Worm (Caenorhabditis elegans) whole organism, young adult: ENCODE results near the gene T02H6.8.

Experiments
- B0019.2 ChIP-seq: fragments of 200-800 bp; sonication (Bioruptor generic); conservative IDR thresholded peaks from 2 replicates; pipeline ENCODE4 v1.3.6; 2022; ENCODE audit warnings: missing genetic modification reagents, missing genetic modification characterization, missing compliant biosample characterization
- B0261.1 ChIP-seq: sonication (generic microtip); optimal IDR thresholded peaks from 2 replicates; lab custom pipeline; 2016; ENCODE audit warnings: mild to moderate bottlenecking, missing genetic modification characterization, moderate library complexity, missing compliant biosample characterization
- C17E4.6 ChIP-seq: fragments of 200-800 bp; sonication (Bioruptor generic); IDR thresholded peaks from 2 replicates; pipeline ENCODE4 v1.3.6; 2022; ENCODE audit warnings: missing genetic modification reagents, missing genetic modification characterization, missing compliant biosample characterization
- D2030.7 ChIP-seq: fragments of 200-800 bp; sonication (Bioruptor generic); IDR thresholded peaks from 2 replicates; pipeline ENCODE4 v1.3.6; 2022; ENCODE audit warnings: missing genetic modification reagents, missing genetic modification characterization, missing compliant biosample characterization
- F33H1.4 ChIP-seq: fragments of 200-800 bp; sonication (Bioruptor generic); IDR thresholded peaks from 2 replicates; pipeline ENCODE4 v1.3.6; 2022; ENCODE audit warnings: missing genetic modification reagents, missing genetic modification characterization, missing compliant biosample characterization
- F37B4.10 ChIP-seq: fragments of 200-800 bp; sonication (Bioruptor generic); IDR thresholded peaks from 2 replicates; pipeline ENCODE4 v1.3.6; 2022; ENCODE audit warnings: missing genetic modification characterization, missing compliant biosample characterization
- F52B5.7 ChIP-seq: sonication (generic microtip); optimal IDR thresholded peaks from 2 replicates; lab custom pipeline; 2016; ENCODE audit warnings: mild to moderate bottlenecking, missing genetic modification characterization, missing compliant biosample characterization
- K11D2.4 ChIP-seq: fragments of 200-800 bp; sonication (Bioruptor generic); IDR thresholded peaks from 2 replicates; pipeline ENCODE4 v1.3.6; 2022; ENCODE audit warnings: missing genetic modification reagents, missing genetic modification characterization, missing compliant biosample characterization
- Y53F4B.3 ChIP-seq: fragments of 200-800 bp; sonication (Bioruptor generic); IDR thresholded peaks from 2 replicates; pipeline ENCODE4 v1.3.6; 2022; ENCODE audit warnings: missing genetic modification reagents, missing genetic modification characterization, missing compliant biosample characterization
- Y67H2A.10 ChIP-seq: fragments of 200-800 bp; sonication (Bioruptor generic); conservative IDR thresholded peaks from 2 replicates; pipeline ENCODE4 v1.3.6; 2022; ENCODE audit warnings: missing genetic modification reagents, missing genetic modification characterization, missing compliant biosample characterization
- Y79H2A.3 ChIP-seq: fragments of 200-800 bp; sonication (Bioruptor generic); conservative IDR thresholded peaks from 2 replicates; pipeline ENCODE4 v1.3.6; 2022; ENCODE audit warnings: missing genetic modification reagents, missing genetic modification characterization, missing compliant biosample characterization
- aptf-2 ChIP-seq: fragments of 200-800 bp; sonication (Bioruptor generic); conservative IDR thresholded peaks from 2 replicates; pipeline ENCODE4 v1.3.6; 2022; ENCODE audit warnings: missing genetic modification reagents, missing genetic modification characterization, missing compliant biosample characterization
- aptf-3 ChIP-seq: fragments of 200-800 bp; sonication (Bioruptor generic); IDR thresholded peaks from 2 replicates; pipeline ENCODE4 v1.3.6; 2022; ENCODE audit warnings: missing genetic modification characterization, missing compliant biosample characterization
- athp-1 ChIP-seq: sonication (generic microtip); optimal IDR thresholded peaks from 2 replicates; lab custom pipeline; 2017; ENCODE audit warnings: mild to moderate bottlenecking, missing genetic modification characterization, missing compliant biosample characterization
- attf-3 ChIP-seq: fragments of 200-800 bp; sonication (Bioruptor generic); conservative IDR thresholded peaks from 2 replicates; pipeline ENCODE4 v1.3.6; 2022; ENCODE audit warnings: missing genetic modification reagents, missing genetic modification characterization, missing compliant biosample characterization
- attf-6 ChIP-seq: fragments of 200-800 bp; sonication (Bioruptor generic); IDR thresholded peaks from 2 replicates; pipeline ENCODE4 v1.3.6; 2022; ENCODE audit warnings: missing genetic modification reagents, missing genetic modification characterization, missing compliant biosample characterization
- bed-1 ChIP-seq: fragments of 200-800 bp; sonication (Bioruptor generic); IDR thresholded peaks from 2 replicates; pipeline ENCODE4 v1.3.6; 2022; ENCODE audit warnings: missing genetic modification reagents, missing genetic modification characterization, missing compliant biosample characterization
- cebp-2 ChIP-seq: fragments of 200-800 bp; sonication (Bioruptor generic); IDR thresholded peaks from 2 replicates; pipeline ENCODE4 v1.3.6; 2022; ENCODE audit warnings: missing genetic modification characterization, missing compliant biosample characterization
- ceh-58 ChIP-seq: fragments of 200-800 bp; sonication (Bioruptor generic); IDR thresholded peaks from 2 replicates; pipeline ENCODE4 v1.3.6; 2022; ENCODE audit warnings: missing genetic modification characterization, missing compliant biosample characterization
- ceh-91 ChIP-seq: fragments of 200-800 bp; sonication (Bioruptor generic); IDR thresholded peaks from 2 replicates; pipeline ENCODE4 v1.3.6; 2022; ENCODE audit warnings: missing genetic modification reagents, missing genetic modification characterization, missing compliant biosample characterization
- dpff-1 ChIP-seq: sonication (generic microtip); optimal IDR thresholded peaks from 2 replicates; lab custom pipeline; 2017; ENCODE audit warnings: mild to moderate bottlenecking, missing genetic modification characterization, missing compliant biosample characterization
- dpl-1 ChIP-seq: fragments of 150-350 bp; optimal IDR thresholded peaks from 2 replicates; lab custom pipeline; 2014; ENCODE audit warnings: missing biosample characterization, missing genetic modification reagents, missing genetic modification characterization
- egl-18 ChIP-seq: fragments of 200-800 bp; sonication (Bioruptor generic); IDR thresholded peaks from 2 replicates; pipeline ENCODE4 v1.3.6; 2022; ENCODE audit warnings: missing genetic modification reagents, missing genetic modification characterization, missing compliant biosample characterization
- fkh-3 ChIP-seq: sonication (generic microtip); optimal IDR thresholded peaks from 2 replicates; lab custom pipeline; 2016; ENCODE audit warnings: mild to moderate bottlenecking, missing genetic modification characterization, missing compliant biosample characterization
- lin-26 ChIP-seq: fragments of 200-800 bp; sonication (Bioruptor generic); IDR thresholded peaks from 2 replicates; pipeline ENCODE4 v1.3.6; 2022; ENCODE audit warnings: missing genetic modification reagents, missing genetic modification characterization, missing compliant biosample characterization
- lir-1 ChIP-seq: fragments of 200-800 bp; sonication (Bioruptor generic); conservative IDR thresholded peaks from 2 replicates; pipeline ENCODE4 v1.3.6; 2022; ENCODE audit warnings: missing genetic modification reagents, missing genetic modification characterization, missing compliant biosample characterization
- madf-3 ChIP-seq: fragments of 200-800 bp; sonication (Bioruptor generic); IDR thresholded peaks from 2 replicates; pipeline ENCODE4 v1.3.6; 2022; ENCODE audit warnings: missing genetic modification reagents, missing genetic modification characterization, missing compliant biosample characterization
- madf-8 ChIP-seq: fragments of 200-800 bp; sonication (Bioruptor generic); conservative IDR thresholded peaks from 2 replicates; pipeline ENCODE4 v1.3.6; 2022; ENCODE audit warnings: missing genetic modification reagents, missing genetic modification characterization, missing compliant biosample characterization
- mel-28 ChIP-seq: sonication (generic microtip); optimal IDR thresholded peaks from 2 replicates; lab custom pipeline; 2016; ENCODE audit warnings: borderline replicate concordance, mild to moderate bottlenecking, missing genetic modification characterization, missing compliant biosample characterization
- nfya-1 ChIP-seq: sonication (generic microtip); optimal IDR thresholded peaks from 2 replicates; lab custom pipeline; 2017; ENCODE audit warnings: antibody characterized with exemption, missing compliant biosample characterization, missing genetic modification characterization, borderline replicate concordance; ENCODE audit not compliant: insufficient read depth
- nfyb-1 ChIP-seq: fragments of 200-800 bp; sonication (Bioruptor generic); IDR thresholded peaks from 2 replicates; pipeline ENCODE4 v1.3.6; 2022; ENCODE audit warnings: missing genetic modification reagents, missing genetic modification characterization, missing compliant biosample characterization
- nhr-120 ChIP-seq: fragments of 200-800 bp; sonication (Bioruptor generic); IDR thresholded peaks from 2 replicates; pipeline ENCODE4 v1.3.6; 2022; ENCODE audit warnings: missing genetic modification characterization, missing compliant biosample characterization
- nhr-80 ChIP-seq: sonication (generic microtip); optimal IDR thresholded peaks from 2 replicates; lab custom pipeline; 2016; ENCODE audit warnings: missing genetic modification characterization, missing compliant biosample characterization
- pbrm-1 ChIP-seq: fragments of 200-800 bp; sonication (Bioruptor generic); IDR thresholded peaks from 2 replicates; pipeline ENCODE4 v1.3.6; 2022; ENCODE audit warnings: missing genetic modification reagents, missing genetic modification characterization, missing compliant biosample characterization
- sea-2 ChIP-seq: fragments of 200-800 bp; sonication (Bioruptor generic); IDR thresholded peaks from 2 replicates; pipeline ENCODE4 v1.3.6; 2022; ENCODE audit warnings: missing genetic modification characterization, missing compliant biosample characterization
- snpc-3.4 ChIP-seq: sonication (generic microtip); optimal IDR thresholded peaks from 2 replicates; lab custom pipeline; 2017; ENCODE audit warnings: missing genetic modification characterization, mild to moderate bottlenecking, missing compliant biosample characterization, antibody characterized with exemption, moderate library complexity, missing genotype, missing genetic modification reagents
- tbx-9 ChIP-seq: sonication (generic microtip); optimal IDR thresholded peaks from 2 replicates; lab custom pipeline; 2016; ENCODE audit warnings: borderline replicate concordance, missing genetic modification characterization, inconsistent platforms, missing compliant biosample characterization
- tlf-1 ChIP-seq: fragments of 200-800 bp; sonication (Bioruptor generic); optimal IDR thresholded peaks from 2 replicates; lab custom pipeline; 2018; ENCODE audit warnings: mild to moderate bottlenecking, missing genetic modification characterization, missing compliant biosample characterization
- unc-130 ChIP-seq: sonication (generic microtip); optimal IDR thresholded peaks from 2 replicates; lab custom pipeline; 2016; ENCODE audit warnings: missing genetic modification reagents, missing genetic modification characterization, missing compliant biosample characterization
- unc-62 ChIP-seq: fragments of 150-350 bp; optimal IDR thresholded peaks from 2 replicates; lab custom pipeline; 2014; ENCODE audit warnings: missing biosample characterization, missing genetic modification reagents, missing genetic modification characterization
- xnd-1 ChIP-seq: sonication (generic microtip); optimal IDR thresholded peaks from 2 replicates; lab custom pipeline; 2016; ENCODE audit warnings: missing genotype, missing genetic modification reagents, missing genetic modification characterization, missing compliant biosample characterization
- ztf-18 ChIP-seq: sonication (generic microtip); optimal IDR thresholded peaks from 2 replicates; lab custom pipeline; 2016; ENCODE audit warnings: missing genotype, mild to moderate bottlenecking, missing genetic modification characterization, missing compliant biosample characterization
- ztf-25 ChIP-seq: fragments of 200-800 bp; sonication (Bioruptor generic); IDR thresholded peaks from 2 replicates; pipeline ENCODE4 v1.3.6; 2022; ENCODE audit warnings: missing genetic modification reagents, missing genetic modification characterization, missing compliant biosample characterization
- ztf-28 ChIP-seq: fragments of 200-800 bp; sonication (Bioruptor generic); IDR thresholded peaks from 2 replicates; pipeline ENCODE4 v1.3.6; 2022; ENCODE audit warnings: missing genetic modification reagents, missing genetic modification characterization, missing compliant biosample characterization
- ztf-6 ChIP-seq: fragments of 200-800 bp; sonication (Bioruptor generic); IDR thresholded peaks from 2 replicates; pipeline ENCODE4 v1.3.6; 2022; ENCODE audit warnings: missing genetic modification reagents, missing genetic modification characterization, missing compliant biosample characterization

The T02H6.8 gene

ce11 chrII:689749-690148 lies 9.1 kb downstream of the T02H6.8 start, which contains the start of gene T02H6.4:
T02H6.4 (plus strand) TSS chrII:690049.
- no peak for TF ChIP-seq cebp-2 (GFP tag; lab: Robert Waterston, UW)
- TF ChIP-seq unc-130 (GFP tag; lab: Kevin White, UChicago) = no peak
- no peak for TF ChIP-seq F52B5.7 (tag; lab: Kevin White, UChicago)
- TF ChIP-seq nfya-1 (tag; lab: Kevin White, UChicago) = no peak
- TF ChIP-seq aptf-2 (GFP tag; lab: Robert Waterston, UW) = no peak
- TF ChIP-seq xnd-1 = no peak
- no peak for TF ChIP-seq Y53F4B.3 (GFP tag; lab: Robert Waterston, UW)
- no peak for TF ChIP-seq Y67H2A.10 (GFP tag; lab: Robert Waterston, UW)
- TF ChIP-seq mel-28 (tag; lab: Kevin White, UChicago) = no peak
- no peak for TF ChIP-seq ztf-6 (GFP tag; lab: Robert Waterston, UW)
- TF ChIP-seq unc-62 (GFP tag; lab: Kevin White, UChicago) = no peak
- no peak for TF ChIP-seq F33H1.4
- TF ChIP-seq K11D2.4 (GFP tag; lab: Robert Waterston, UW) = no peak
- TF ChIP-seq dpff-1 (tag; lab: Kevin White, UChicago) = no peak
- no peak for TF ChIP-seq dpl-1 (GFP tag; lab: Kevin White, UChicago)
- TF ChIP-seq athp-1 = no peak
- TF ChIP-seq ztf-18 (tag; lab: Kevin White, UChicago) = no peak
- no peak for TF ChIP-seq snpc-3.4 (tag; lab: Kevin White, UChicago)
- TF ChIP-seq fkh-3 (tag; lab: Kevin White, UChicago) = no peak
- TF ChIP-seq tlf-1 = no peak

ce11 chrII:691550-691949 lies 10.9 kb downstream of the T02H6.8 start, which contains the start of gene T02H6.3:
T02H6.3 (plus strand) TSS chrII:691850.
- no peak for TF ChIP-seq ztf-25
- TF ChIP-seq nhr-80 = no peak
- no peak for TF ChIP-seq xnd-1
- no peak for TF ChIP-seq tbx-9
- TF ChIP-seq B0261.1 = no peak

DNA sequence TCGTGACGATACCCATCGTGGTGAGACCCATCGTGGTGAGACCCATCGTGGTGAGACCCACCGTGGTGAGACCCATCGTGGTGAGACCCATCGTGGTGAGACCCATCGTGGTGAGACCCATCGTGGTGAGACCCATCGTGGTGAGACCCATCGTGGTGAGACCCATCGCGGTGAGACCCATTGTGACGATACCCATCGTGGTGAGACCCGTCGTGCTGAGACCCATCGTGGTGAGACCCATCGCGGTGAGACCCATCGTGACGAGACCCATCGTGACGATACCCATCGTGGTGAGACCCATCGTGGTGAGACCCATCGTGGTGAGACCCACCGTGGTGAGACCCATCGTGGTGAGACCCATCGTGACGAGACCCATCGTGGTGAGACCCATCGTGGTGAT lies 14.4 kb downstream of the T02H6.8 start:
- TF ChIP-seq ztf-28 (peak; percentile 86), nfyb-1 (GFP tag; lab: Robert Waterston, UW) (peak; percentile 68), madf-3 (GFP tag; lab: Robert Waterston, UW) (peak; percentile 76), lin-26 (0 out of 2 replicates have a peak, but pooled peaks have one; percentile 56), C17E4.6 (GFP tag; lab: Robert Waterston, UW) (0 out of 2 replicates have a peak, but pooled peaks have one; percentile 42), pbrm-1 (GFP tag; lab: Robert Waterston, UW) (0 out of 2 replicates have a peak, but pooled peaks have one; percentile 30), D2030.7 (GFP tag; lab: Robert Waterston, UW) (peak; percentile 54), ceh-91 (peak; percentile 72; the same call in 1 of the 2 replicates), egl-18 (GFP tag; lab: Robert Waterston, UW) (0 out of 2 replicates have a peak, but pooled peaks have one; percentile 37), Y79H2A.3 (peak; percentile 52; the same call in 1 of the 2 replicates), aptf-3 (GFP tag; lab: Robert Waterston, UW) (peak; percentile 91), B0019.2 (GFP tag; lab: Robert Waterston, UW) (0 out of 2 replicates have a peak, but pooled peaks have one; percentile 32), madf-8 (GFP tag; lab: Robert Waterston, UW) (peak; percentile 22; the same call in 1 of the 2 replicates), ztf-6 (GFP tag; lab: Robert Waterston, UW) (peak; percentile 54; the same call in 1 of the 2 replicates), ceh-58 (GFP tag; lab: Robert Waterston, UW) (peak; percentile 74; the same call in 1 of the 2 replicates), attf-6 (GFP tag; lab: Robert Waterston, UW) (peak; percentile 52; the same call in 1 of the 2 replicates), F37B4.10 (GFP tag; lab: Robert Waterston, UW) (peak; percentile 90; the same call in 1 of the 2 replicates), cebp-2 (GFP tag; lab: Robert Waterston, UW) (peak; percentile 58; the same call in 1 of the 2 replicates), bed-1 (GFP tag; lab: Robert Waterston, UW) (peak; percentile 93; the same call in 1 of the 2 replicates), F33H1.4 (peak; percentile 77), ztf-25 (peak; percentile 81), sea-2 (GFP tag; lab: Robert Waterston, UW) (peak; percentile 72; the same call in 1 of the 2 replicates), attf-3 (0 out of 2 replicates have a peak, but pooled peaks have one; percentile 53), lir-1 (GFP tag; lab: Robert Waterston, UW) (0 out of 2 replicates have a peak, but pooled peaks have one; percentile 19), nhr-120 (GFP tag; lab: Robert Waterston, UW) (0 out of 2 replicates have a peak, but pooled peaks have one; percentile 75)
